Worm (Caenorhabditis elegans): ENCODE results near the gene ZK180.8.

- TF ChIP-seq aly-2 (tag; optimal IDR thresholded peaks at IDR 0.05) (no peak), snpc-4 (tag; optimal IDR thresholded peaks at IDR 0.05) (no peak), ztf-11 (tag; optimal IDR thresholded peaks at IDR 0.05) (no peak), nhr-25 (tag; optimal IDR thresholded peaks at IDR 0.05) (no peak), elt-1 (tag; optimal IDR thresholded peaks at IDR 0.05) (no peak), zag-1 (tag; optimal IDR thresholded peaks at IDR 0.05) (no peak), R02D3.7 (tag; optimal IDR thresholded peaks at IDR 0.05) (no peak), nhr-11 (tag; optimal IDR thresholded peaks at IDR 0.05) (no peak)
These were observed 14.5 kb upstream of the ZK180.8 start for ce11 chrIV:4526028-4526427.

Data from whole organism, L2 larva.